Worm (Caenorhabditis elegans) whole organism, late embryonic: ENCODE measurements around the gene nhr-87.

Experiments used
- C08G9.2 ChIP-seq: sonication (generic microtip); optimal IDR thresholded peaks from 2 replicates; lab custom pipeline; 2016; ENCODE audit warnings: mild to moderate bottlenecking, missing genetic modification characterization, moderate library complexity, missing compliant biosample characterization
- F13H6.1 ChIP-seq: sonication (generic microtip); optimal IDR thresholded peaks from 2 replicates; lab custom pipeline; 2016; ENCODE audit warnings: missing genetic modification characterization, missing compliant biosample characterization
- T23F11.4 ChIP-seq: fragments of 200-800 bp; sonication (Bioruptor generic); optimal IDR thresholded peaks from 2 replicates; lab custom pipeline; 2018; ENCODE audit warnings: mild to moderate bottlenecking, missing genetic modification characterization, missing compliant biosample characterization
- Y22D7AL.16 ChIP-seq: sonication (generic microtip); optimal IDR thresholded peaks from 2 replicates; lab custom pipeline; 2016; ENCODE audit warnings: missing genetic modification characterization, missing compliant biosample characterization
- ahr-1 ChIP-seq: sonication (generic microtip); optimal IDR thresholded peaks from 2 replicates; lab custom pipeline; 2016; ENCODE audit warnings: missing genetic modification characterization, missing compliant biosample characterization
- ceh-18 ChIP-seq: sonication (generic microtip); optimal IDR thresholded peaks from 2 replicates; lab custom pipeline; 2016; ENCODE audit warnings: missing genetic modification characterization, missing compliant biosample characterization
- ceh-2 ChIP-seq: sonication (generic microtip); optimal IDR thresholded peaks from 2 replicates; lab custom pipeline; 2016; ENCODE audit warnings: missing genotype, missing genetic modification characterization, missing compliant biosample characterization
- ceh-22 ChIP-seq: sonication (generic microtip); optimal IDR thresholded peaks from 2 replicates; lab custom pipeline; 2017; ENCODE audit warnings: missing biosample characterization, missing genetic modification characterization
- ceh-24 ChIP-seq: sonication (generic microtip); optimal IDR thresholded peaks from 2 replicates; lab custom pipeline; 2016; ENCODE audit warnings: mild to moderate bottlenecking, missing genetic modification characterization, missing compliant biosample characterization
- ceh-30 ChIP-seq: fragments of 150-350 bp; optimal IDR thresholded peaks from 2 replicates; lab custom pipeline; 2014; ENCODE audit warnings: missing biosample characterization, missing genetic modification characterization
- ceh-31 ChIP-seq: sonication (generic microtip); optimal IDR thresholded peaks from 2 replicates; lab custom pipeline; 2016; ENCODE audit warnings: missing genetic modification characterization, missing compliant biosample characterization
- ceh-34 ChIP-seq: sonication (generic microtip); optimal IDR thresholded peaks from 2 replicates; lab custom pipeline; 2016; ENCODE audit warnings: mild to moderate bottlenecking, missing genetic modification characterization, missing compliant biosample characterization
- ceh-45 ChIP-seq: fragments of 200-800 bp; sonication (Bioruptor generic); IDR thresholded peaks from 2 replicates; pipeline ENCODE4 v1.3.6; 2022; ENCODE audit warnings: missing genetic modification reagents, missing genetic modification characterization, missing compliant biosample characterization
- ceh-48 ChIP-seq: sonication (generic microtip); optimal IDR thresholded peaks from 2 replicates; lab custom pipeline; 2016; ENCODE audit warnings: missing genetic modification characterization, inconsistent platforms, missing compliant biosample characterization
- ceh-6 ChIP-seq: fragments of 200-800 bp; sonication (Bioruptor generic); optimal IDR thresholded peaks from 2 replicates; lab custom pipeline; 2018; ENCODE audit warnings: mild to moderate bottlenecking, missing genetic modification characterization, missing compliant biosample characterization
- che-1 ChIP-seq: sonication (generic microtip); optimal IDR thresholded peaks from 2 replicates; lab custom pipeline; 2016; ENCODE audit warnings: mild to moderate bottlenecking, missing genetic modification characterization, missing compliant biosample characterization
- dve-1 ChIP-seq: sonication (generic microtip); optimal IDR thresholded peaks from 2 replicates; lab custom pipeline; 2017; ENCODE audit warnings: antibody characterized with exemption, mild to moderate bottlenecking, missing genetic modification characterization, missing compliant biosample characterization
- elt-4 ChIP-seq: sonication (generic microtip); optimal IDR thresholded peaks from 2 replicates; lab custom pipeline; 2016; ENCODE audit warnings: missing genetic modification characterization, missing compliant biosample characterization
- ets-4 ChIP-seq: sonication (generic microtip); optimal IDR thresholded peaks from 2 replicates; lab custom pipeline; 2016; ENCODE audit warnings: missing genetic modification characterization, missing compliant biosample characterization
- eyg-1 ChIP-seq: sonication (generic microtip); optimal IDR thresholded peaks from 2 replicates; lab custom pipeline; 2016; ENCODE audit warnings: missing genotype, missing genetic modification characterization, missing compliant biosample characterization
- fax-1 ChIP-seq: sonication (generic microtip); optimal IDR thresholded peaks from 2 replicates; lab custom pipeline; 2016; ENCODE audit warnings: missing genotype, missing genetic modification characterization, missing compliant biosample characterization
- fkh-6 ChIP-seq: sonication (generic microtip); optimal IDR thresholded peaks from 2 replicates; lab custom pipeline; 2016; ENCODE audit warnings: missing genetic modification characterization, missing compliant biosample characterization
- hlh-30 ChIP-seq: sonication (generic microtip); optimal IDR thresholded peaks from 2 replicates; lab custom pipeline; 2017; ENCODE audit warnings: antibody characterized with exemption, missing genetic modification characterization, missing compliant biosample characterization; ENCODE audit not compliant: insufficient read depth
- hlh-8 ChIP-seq: sonication (generic microtip); optimal IDR thresholded peaks from 2 replicates; lab custom pipeline; 2016; ENCODE audit warnings: missing genotype, missing genetic modification characterization, missing compliant biosample characterization
- lim-6 ChIP-seq: sonication (generic microtip); optimal IDR thresholded peaks from 2 replicates; lab custom pipeline; 2016; ENCODE audit warnings: missing genetic modification characterization, missing compliant biosample characterization
- lin-11 ChIP-seq: fragments of 200-800 bp; sonication (Bioruptor generic); optimal IDR thresholded peaks from 2 replicates; lab custom pipeline; 2018; ENCODE audit warnings: mild to moderate bottlenecking, missing genetic modification characterization, missing compliant biosample characterization
- madf-2 ChIP-seq: sonication (generic microtip); optimal IDR thresholded peaks from 2 replicates; lab custom pipeline; 2017; ENCODE audit warnings: missing genetic modification characterization, missing compliant biosample characterization
- mec-3 ChIP-seq: sonication (generic microtip); optimal IDR thresholded peaks from 2 replicates; lab custom pipeline; 2016; ENCODE audit warnings: borderline replicate concordance, missing genetic modification characterization, missing compliant biosample characterization
- nfya-1 ChIP-seq: sonication (generic microtip); optimal IDR thresholded peaks from 2 replicates; lab custom pipeline; 2017; ENCODE audit warnings: missing genetic modification characterization, mild to moderate bottlenecking, missing compliant biosample characterization, antibody characterized with exemption, moderate library complexity
- nhr-11 ChIP-seq: fragments of 150-350 bp; optimal IDR thresholded peaks from 2 replicates; lab custom pipeline; 2014; ENCODE audit warnings: missing biosample characterization, missing genetic modification characterization
- npax-4 ChIP-seq: sonication (generic microtip); optimal IDR thresholded peaks from 2 replicates; lab custom pipeline; 2016; ENCODE audit warnings: missing genetic modification characterization, missing compliant biosample characterization
- pax-1 ChIP-seq: fragments of 150-350 bp; optimal IDR thresholded peaks from 2 replicates; lab custom pipeline; 2014; ENCODE audit warnings: missing biosample characterization, missing genetic modification characterization
- pha-2 ChIP-seq: sonication (generic microtip); optimal IDR thresholded peaks from 2 replicates; lab custom pipeline; 2017; ENCODE audit warnings: mild to moderate bottlenecking, missing genetic modification characterization, missing compliant biosample characterization
- pqm-1 ChIP-seq: sonication (generic microtip); optimal IDR thresholded peaks from 2 replicates; lab custom pipeline; 2016; ENCODE audit warnings: missing genetic modification characterization, missing compliant biosample characterization
- pros-1 ChIP-seq: fragments of 150-350 bp; optimal IDR thresholded peaks from 2 replicates; lab custom pipeline; 2014; ENCODE audit warnings: missing biosample characterization, missing genetic modification reagents, missing genetic modification characterization
- ref-2 ChIP-seq: sonication (generic microtip); optimal IDR thresholded peaks from 2 replicates; lab custom pipeline; 2016; ENCODE audit warnings: missing genetic modification characterization, missing compliant biosample characterization
- sdc-2 ChIP-seq: sonication (generic microtip); optimal IDR thresholded peaks from 2 replicates; lab custom pipeline; 2016; ENCODE audit warnings: missing genotype, missing genetic modification characterization, missing compliant biosample characterization
- tbx-2 ChIP-seq: sonication (generic microtip); optimal IDR thresholded peaks from 2 replicates; lab custom pipeline; 2016; ENCODE audit warnings: missing genetic modification characterization, missing compliant biosample characterization
- tbx-7 ChIP-seq: sonication (generic microtip); optimal IDR thresholded peaks from 2 replicates; lab custom pipeline; 2016; ENCODE audit warnings: missing genotype, missing genetic modification characterization, missing compliant biosample characterization
- ttx-3 ChIP-seq: sonication (generic microtip); optimal IDR thresholded peaks from 2 replicates; lab custom pipeline; 2016; ENCODE audit warnings: missing genetic modification reagents, missing genetic modification characterization, missing compliant biosample characterization
- unc-3 ChIP-seq, 2 experiments: fragments of 200-800 bp in 1 of 2; sonication (Bioruptor generic) in 1 of 2; sonication (generic microtip) in 1 of 2; conservative IDR thresholded peaks in 1 of 2; optimal IDR thresholded peaks in 1 of 2; 2 replicates each; pipeline versions ENCODE4 v1.3.6 to Lab custom; 2016 to 2022; ENCODE audit warnings: missing compliant biosample characterization in 2 of 2, missing genetic modification characterization in 2 of 2, missing genetic modification reagents in 1 of 2
- unc-42 ChIP-seq: sonication (generic microtip); optimal IDR thresholded peaks from 2 replicates; lab custom pipeline; 2016; ENCODE audit warnings: missing genotype, missing genetic modification characterization, missing compliant biosample characterization
- unc-55 ChIP-seq: sonication (generic microtip); optimal IDR thresholded peaks from 2 replicates; lab custom pipeline; 2017; ENCODE audit warnings: missing biosample characterization, missing genetic modification reagents, missing genetic modification characterization
- unc-86 ChIP-seq: sonication (generic microtip); optimal IDR thresholded peaks from 2 replicates; lab custom pipeline; 2016; ENCODE audit warnings: missing genetic modification characterization, missing compliant biosample characterization
- zip-5 ChIP-seq: sonication (generic microtip); optimal IDR thresholded peaks from 2 replicates; lab custom pipeline; 2016; ENCODE audit warnings: missing genetic modification characterization, missing compliant biosample characterization
- ztf-16 ChIP-seq: sonication (generic microtip); optimal IDR thresholded peaks from 2 replicates; lab custom pipeline; 2017; ENCODE audit warnings: missing genetic modification characterization, missing compliant biosample characterization

nhr-87 gene

ce11 chrIV:1628281-1628680, 4.5 kb downstream of the nhr-87 start:
- peak; percentile 74 for TF ChIP-seq dve-1 (tag; lab: Kevin White, UChicago)
- TF ChIP-seq ceh-22: no peak
- no peak for TF ChIP-seq hlh-30
- TF ChIP-seq, all 69 proteins: peak for 1

ce11 chrIV:1628730-1629129, 4.9 kb downstream of the nhr-87 start:
- TF ChIP-seq unc-86 (tag; lab: Kevin White, UChicago): no peak
- TF ChIP-seq unc-3 (GFP tag; conservative IDR thresholded peaks at IDR 0.05; lab: Robert Waterston, UW): no peak
- no peak for TF ChIP-seq unc-3 (tag; optimal IDR thresholded peaks at IDR 0.05; lab: Kevin White, UChicago)
- no peak for TF ChIP-seq ceh-6 (GFP tag; lab: Kevin White, UChicago)
- TF ChIP-seq Y22D7AL.16: no peak
- no peak for TF ChIP-seq ets-4 (tag; lab: Kevin White, UChicago)
- TF ChIP-seq mec-3 (tag; lab: Kevin White, UChicago): no peak
- TF ChIP-seq ceh-2 (tag; lab: Kevin White, UChicago): no peak
- TF ChIP-seq lin-11 (tag; lab: Kevin White, UChicago): no peak
- no peak for TF ChIP-seq ttx-3 (tag; lab: Kevin White, UChicago)
- TF ChIP-seq ceh-24: no peak
- TF ChIP-seq ceh-30 (tag; lab: Kevin White, UChicago): no peak
- no peak for TF ChIP-seq ahr-1 (tag; lab: Kevin White, UChicago)
- no peak for TF ChIP-seq eyg-1 (tag; lab: Kevin White, UChicago)
- no peak for TF ChIP-seq hlh-8
- no peak for TF ChIP-seq nhr-11 (tag; lab: Kevin White, UChicago)

- TF ChIP-seq zip-5 (tag; lab: Kevin White, UChicago) (no peak), pros-1 (tag; lab: Kevin White, UChicago) (no peak), sdc-2 (tag; lab: Kevin White, UChicago) (no peak), ets-4 (tag; lab: Kevin White, UChicago) (no peak), ceh-18 (no peak), ceh-30 (tag; lab: Kevin White, UChicago) (no peak), ceh-48 (tag; lab: Kevin White, UChicago) (no peak), elt-4 (tag; lab: Kevin White, UChicago) (no peak), unc-3 (GFP tag; conservative IDR thresholded peaks at IDR 0.05; lab: Robert Waterston, UW) (no peak), unc-3 (tag; optimal IDR thresholded peaks at IDR 0.05; lab: Kevin White, UChicago) (no peak), pha-2 (no peak), hlh-8 (no peak), npax-4 (no peak), T23F11.4 (no peak), pqm-1 (tag; lab: Kevin White, UChicago) (no peak), ahr-1 (tag; lab: Kevin White, UChicago) (no peak), unc-55 (no peak), che-1 (tag; lab: Kevin White, UChicago) (no peak), lim-6 (no peak), unc-86 (tag; lab: Kevin White, UChicago) (no peak)
Measured at ce11 chrIV:1631651-1632050, 7.8 kb downstream of the nhr-87 start, which contains the start of gene cpg-24. cpg-24 (plus strand) TSS chrIV:1631951.

ce11 chrIV:1632593-1632992, 8.8 kb downstream of the nhr-87 start:
- no peak for TF ChIP-seq ceh-18
- no peak for TF ChIP-seq fkh-6 (tag; lab: Kevin White, UChicago)
- no peak for TF ChIP-seq tbx-2
- TF ChIP-seq unc-86 (tag; lab: Kevin White, UChicago): no peak
- peak; percentile 99 for TF ChIP-seq dve-1 (tag; lab: Kevin White, UChicago)

- TF ChIP-seq nfya-1 (tag; lab: Kevin White, UChicago) (no peak), pros-1 (tag; lab: Kevin White, UChicago) (no peak), ceh-31 (tag; lab: Kevin White, UChicago) (no peak), ceh-18 (no peak), ztf-16 (tag; lab: Kevin White, UChicago) (no peak), T23F11.4 (no peak), ceh-34 (no peak), ceh-2 (tag; lab: Kevin White, UChicago) (no peak), madf-2 (tag; lab: Kevin White, UChicago) (no peak), ceh-45 (GFP tag; lab: Robert Waterston, UW) (no peak), ref-2 (no peak), che-1 (tag; lab: Kevin White, UChicago) (no peak), nhr-11 (tag; lab: Kevin White, UChicago) (no peak), unc-42 (tag; lab: Kevin White, UChicago) (no peak), fax-1 (tag; lab: Kevin White, UChicago) (no peak), tbx-7 (no peak), F13H6.1 (tag; lab: Kevin White, UChicago) (no peak), C08G9.2 (no peak), pax-1 (tag; lab: Kevin White, UChicago) (no peak)
Measured at ce11 chrIV:1633445-1633844, 9.6 kb downstream of the nhr-87 start, which contains the start of gene Y41D4B.6. Y41D4B.6 (plus strand) TSS chrIV:1633745.
